Worm (Caenorhabditis elegans): Measurements from ENCODE around the gene R02F2.1.

R02F2.1 gene

DNA sequence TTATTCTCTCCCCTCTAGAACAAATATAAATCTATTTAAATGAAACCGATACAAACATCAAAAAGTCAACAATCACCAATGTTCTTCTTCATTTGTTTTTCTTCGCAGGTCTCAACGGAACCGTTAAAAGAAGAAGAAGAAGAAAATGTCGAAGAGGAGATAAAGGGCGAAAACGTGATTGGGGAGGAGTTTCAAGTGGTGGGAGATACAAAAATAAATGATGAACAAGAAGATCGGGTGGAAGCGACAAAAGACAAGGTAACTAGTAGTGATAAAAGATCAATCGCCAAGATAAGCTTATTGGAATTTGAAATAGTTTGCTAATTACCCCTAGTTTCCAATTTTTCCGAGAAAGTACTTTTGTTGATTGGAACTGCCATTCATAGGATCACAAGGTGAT lies 48.5 kb downstream of the R02F2.1 start (continued):
- TF ChIP-seq F16B12.6 (tag; optimal IDR thresholded peaks at IDR 0.05) (no peak), mdl-1 (tag; optimal IDR thresholded peaks at IDR 0.05) (peak in 1 of 2 experiments; percentile 32), lin-39 (tag; optimal IDR thresholded peaks at IDR 0.05) (no peak), vab-15 (tag; optimal IDR thresholded peaks at IDR 0.05) (no peak), nhr-71 (tag; optimal IDR thresholded peaks at IDR 0.05) (peak; percentile 25), nhr-19 (GFP tag; conservative IDR thresholded peaks at IDR 0.05) (no peak), egl-13 (tag; optimal IDR thresholded peaks at IDR 0.05) (no peak), grh-1 (GFP tag; IDR thresholded peaks at IDR 0.05) (no peak), lsy-2 (tag; optimal IDR thresholded peaks at IDR 0.05) (no peak), ztf-11 (tag; optimal IDR thresholded peaks at IDR 0.05) (no peak), skn-1 (tag; optimal IDR thresholded peaks at IDR 0.05) (no peak), swsn-7 (tag; optimal IDR thresholded peaks at IDR 0.05) (no peak), tlp-1 (tag; optimal IDR thresholded peaks at IDR 0.05) (no peak), Y116A8C.19 (tag; optimal IDR thresholded peaks at IDR 0.05; ENCODE audit: borderline replicate concordance) (no peak), zag-1 (tag; optimal IDR thresholded peaks at IDR 0.05) (no peak), C04F5.9 (tag; optimal IDR thresholded peaks at IDR 0.05) (no peak), lir-3 (tag; optimal IDR thresholded peaks at IDR 0.05; ENCODE audit: poor library complexity) (no peak), zip-4 (GFP tag; optimal IDR thresholded peaks at IDR 0.05) (no peak), ztf-4 (tag; optimal IDR thresholded peaks at IDR 0.05) (no peak), nhr-11 (tag; optimal IDR thresholded peaks at IDR 0.05) (no peak), fkh-4 (tag; optimal IDR thresholded peaks at IDR 0.05; ENCODE audit: borderline replicate concordance) (no peak), hpl-2 (GFP tag; optimal IDR thresholded peaks at IDR 0.05) (no peak), rnt-1 (tag; optimal IDR thresholded peaks at IDR 0.05) (no peak), unc-86 (tag; optimal IDR thresholded peaks at IDR 0.05) (no peak), snu-23 (GFP tag; optimal IDR thresholded peaks at IDR 0.05) (peak; percentile 58), lin-15B (tag; optimal IDR thresholded peaks at IDR 0.05) (no peak), ceh-88 (GFP tag; IDR thresholded peaks at IDR 0.05) (no peak), nhr-20 (tag; optimal IDR thresholded peaks at IDR 0.05) (peak; percentile 53), ets-5 (GFP tag; IDR thresholded peaks at IDR 0.05) (no peak), nhr-28 (tag; optimal IDR thresholded peaks at IDR 0.05) (no peak), fkh-10 (GFP tag; optimal IDR thresholded peaks at IDR 0.05) (no peak), alr-1 (tag; optimal IDR thresholded peaks at IDR 0.05; ENCODE audit: borderline replicate concordance) (no peak), unc-30 (tag; optimal IDR thresholded peaks at IDR 0.05) (no peak), lin-13 (GFP tag; optimal IDR thresholded peaks at IDR 0.05) (no peak), sptf-1 (tag; optimal IDR thresholded peaks at IDR 0.05) (no peak), ceh-8 (GFP tag; optimal IDR thresholded peaks at IDR 0.05) (no peak), snpc-4 (tag; optimal IDR thresholded peaks at IDR 0.05) (no peak), nhr-77 (tag; optimal IDR thresholded peaks at IDR 0.05) (no peak), sox-4 (tag; optimal IDR thresholded peaks at IDR 0.05) (no peak), elt-3 (tag; optimal IDR thresholded peaks at IDR 0.05) (peak in 4 of 6 experiments; percentile 31 to 70 (median 48)), sup-37 (GFP tag; optimal IDR thresholded peaks at IDR 0.05) (no peak), irx-1 (tag; optimal IDR thresholded peaks at IDR 0.05) (no peak), isw-1 (GFP tag; IDR thresholded peaks at IDR 0.05) (no peak), ceh-90 (tag; optimal IDR thresholded peaks at IDR 0.05) (no peak), C16A3.4 (tag; optimal IDR thresholded peaks at IDR 0.05) (no peak), nhr-84 (tag; optimal IDR thresholded peaks at IDR 0.05) (no peak), ces-1 (GFP tag; optimal IDR thresholded peaks at IDR 0.05) (no peak), pqm-1 (tag; optimal IDR thresholded peaks at IDR 0.05) (no peak), mab-9 (GFP tag; IDR thresholded peaks at IDR 0.05) (no peak), C34B4.2 (tag; optimal IDR thresholded peaks at IDR 0.05) (no peak), tbx-2 (tag; optimal IDR thresholded peaks at IDR 0.05) (peak; percentile 18), unc-130 (tag; optimal IDR thresholded peaks at IDR 0.05) (no peak), efl-3 (GFP tag; optimal IDR thresholded peaks at IDR 0.05) (no peak), elt-2 (tag; optimal IDR thresholded peaks at IDR 0.05) (no peak), jun-1 (tag; optimal IDR thresholded peaks at IDR 0.05) (no peak)

Data from whole organism, L1 larva.